5 fruit fly cellular contexts compared by ENCODE assay signal in the genomic region with DNA sequence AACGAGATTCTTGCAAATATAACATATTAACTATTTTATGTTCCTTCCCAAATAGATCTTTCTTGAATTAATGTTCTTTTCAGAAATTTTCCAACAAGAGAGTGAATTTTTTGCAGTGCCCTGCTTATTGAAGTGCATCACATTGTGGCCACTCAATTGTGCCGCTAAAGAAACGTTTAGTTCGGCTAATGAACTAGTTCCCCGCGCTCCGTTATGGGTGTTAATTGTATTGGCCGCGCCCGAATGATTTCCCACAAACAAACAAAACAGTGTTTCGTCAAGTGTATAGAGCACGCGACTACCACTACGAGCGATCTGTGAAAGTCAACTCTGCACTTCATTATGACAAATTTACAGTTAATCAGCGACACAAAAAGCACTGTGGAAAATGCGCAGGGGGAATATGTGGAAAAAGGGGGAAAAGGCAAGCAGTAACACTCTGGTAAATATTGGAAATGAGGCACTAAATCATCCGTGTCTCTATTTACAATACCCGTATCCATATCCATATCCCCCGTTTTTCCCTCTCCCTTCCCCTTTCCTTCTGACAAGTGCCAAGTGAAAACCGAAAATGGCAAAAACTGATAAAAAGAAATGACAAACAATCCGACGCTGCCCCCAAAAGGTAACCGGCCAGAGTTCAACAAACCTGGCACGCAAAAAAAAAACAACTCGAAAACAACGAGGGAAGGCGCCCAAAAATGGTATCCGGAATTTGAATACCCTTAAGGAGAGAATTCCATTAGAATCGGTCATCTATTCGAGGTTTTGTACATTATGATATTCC.
TF ChIP-seq lines count a peak whose summit lies in the region.

No protein-coding gene starts in this region.

- TF ChIP-seq CTCF in whole organism, embryonic (GFP tag; optimal IDR thresholded peaks at IDR 0.05; lab: Kevin White, UChicago): no peak

TF ChIP-seq in whole organism, adult, 20 proteins besides CTCF, POLR2A, EP300 and RAD21:
- TF ChIP-seq pad (GFP tag; optimal IDR thresholded peaks at IDR 0.05; lab: Kevin White, UChicago): peak; percentile 45
- peak; percentile 6 for TF ChIP-seq tj (GFP tag; optimal IDR thresholded peaks at IDR 0.05; lab: Kevin White, UChicago)
- TF ChIP-seq CG7101 (tag; optimal IDR thresholded peaks at IDR 0.05; lab: Kevin White, UChicago): no peak

TF ChIP-seq in whole organism, embryonic, 481 proteins besides CTCF, POLR2A, EP300 and RAD21:
- peak; percentile 18 for TF ChIP-seq Med (GFP tag; lab: Kevin White, UChicago)
- TF ChIP-seq Rfx (GFP tag; IDR thresholded peaks at IDR 0.05; lab: Robert Waterston, UW): 0 out of 2 replicates have a peak, but pooled peaks have one; percentile 11
- TF ChIP-seq CG32772 (GFP tag; IDR thresholded peaks at IDR 0.05; lab: Robert Waterston, UW): no peak
- TF ChIP-seq CG14860 (GFP tag; IDR thresholded peaks at IDR 0.05; lab: Robert Waterston, UW; ENCODE audit: partially characterized antibody): no peak
- no peak for TF ChIP-seq ab (GFP tag; optimal IDR thresholded peaks at IDR 0.05; lab: Kevin White, UChicago)
- TF ChIP-seq Asciz (GFP tag; optimal IDR thresholded peaks at IDR 0.05; lab: Kevin White, UChicago): peak; percentile 10
- 0 out of 2 replicates have a peak, but pooled peaks have one; percentile 5 for TF ChIP-seq CG6689 (GFP tag; IDR thresholded peaks at IDR 0.05; lab: Robert Waterston, UW)
- TF ChIP-seq CG6813 (GFP tag; optimal IDR thresholded peaks at IDR 0.05; lab: Kevin White, UChicago): peak; percentile 21
- no peak for TF ChIP-seq CG4424 (GFP tag; optimal IDR thresholded peaks at IDR 0.05; lab: Kevin White, UChicago)
- TF ChIP-seq ci (GFP tag; IDR thresholded peaks at IDR 0.05; lab: Robert Waterston, UW): 0 out of 3 replicates have a peak, but pooled peaks have one; percentile 12
- TF ChIP-seq kni (GFP tag; optimal IDR thresholded peaks at IDR 0.05; lab: Kevin White, UChicago): peak; percentile 56
- TF ChIP-seq CG12744 (GFP tag; optimal IDR thresholded peaks at IDR 0.05; lab: Kevin White, UChicago): no peak
- TF ChIP-seq CG15514 (GFP tag; optimal IDR thresholded peaks at IDR 0.05; lab: Kevin White, UChicago): peak; percentile 95
- peak; percentile 70 for TF ChIP-seq sens (GFP tag; lab: Kevin White, UChicago)
- no peak for TF ChIP-seq ttk (GFP tag; IDR thresholded peaks at IDR 0.05; lab: Robert Waterston, UW)
- TF ChIP-seq crol (GFP tag; IDR thresholded peaks at IDR 0.05; lab: Robert Waterston, UW): peak; percentile 43
TF ChIP-seq in whole organism, embryonic: peak in this region for 10.

TF ChIP-seq in whole organism, prepupa, 60 proteins besides CTCF, POLR2A, EP300 and RAD21 (continues in another document):
- no peak for TF ChIP-seq fd85E (GFP tag; optimal IDR thresholded peaks at IDR 0.05; lab: Kevin White, UChicago)
- no peak for TF ChIP-seq pdm3 (GFP tag; optimal IDR thresholded peaks at IDR 0.05; lab: Kevin White, UChicago)
- TF ChIP-seq CG3032 (tag; optimal IDR thresholded peaks at IDR 0.05; lab: Kevin White, UChicago): no peak
- no peak for TF ChIP-seq CG10669 (GFP tag; optimal IDR thresholded peaks at IDR 0.05; lab: Kevin White, UChicago)
- TF ChIP-seq Ets96B (tag; optimal IDR thresholded peaks at IDR 0.05; lab: Kevin White, UChicago): no peak
- no peak for TF ChIP-seq OdsH (GFP tag; optimal IDR thresholded peaks at IDR 0.05; lab: Kevin White, UChicago)
- no peak for TF ChIP-seq CG8319 (GFP tag; optimal IDR thresholded peaks at IDR 0.05; lab: Kevin White, UChicago)
- no peak for TF ChIP-seq acj6 (GFP tag; optimal IDR thresholded peaks at IDR 0.05; lab: Kevin White, UChicago)
- TF ChIP-seq Blimp-1 (GFP tag; optimal IDR thresholded peaks at IDR 0.05; lab: Kevin White, UChicago): no peak
- no peak for TF ChIP-seq CG10631 (GFP tag; optimal IDR thresholded peaks at IDR 0.05; lab: Kevin White, UChicago)
- no peak for TF ChIP-seq CG9139 (GFP tag; optimal IDR thresholded peaks at IDR 0.05; lab: Kevin White, UChicago)
- no peak for TF ChIP-seq Ets21C (GFP tag; optimal IDR thresholded peaks at IDR 0.05; lab: Kevin White, UChicago)
- no peak for TF ChIP-seq esn (GFP tag; optimal IDR thresholded peaks at IDR 0.05; lab: Kevin White, UChicago)
- TF ChIP-seq vri (GFP tag; optimal IDR thresholded peaks at IDR 0.05; lab: Kevin White, UChicago): no peak
- peak; percentile 5 for TF ChIP-seq Hr4 (GFP tag; optimal IDR thresholded peaks at IDR 0.05; lab: Kevin White, UChicago)
- TF ChIP-seq CG32006 (GFP tag; optimal IDR thresholded peaks at IDR 0.05; lab: Kevin White, UChicago): peak; percentile 5
- no peak for TF ChIP-seq CG6854 (GFP tag; optimal IDR thresholded peaks at IDR 0.05; lab: Kevin White, UChicago)
- peak in 1 of 2 experiments; percentile 4 for TF ChIP-seq ss (GFP tag; optimal IDR thresholded peaks at IDR 0.05; lab: Kevin White, UChicago)
- no peak for TF ChIP-seq achi (GFP tag; optimal IDR thresholded peaks at IDR 0.05; lab: Kevin White, UChicago)
- TF ChIP-seq svp (GFP tag; lab: Kevin White, UChicago): peak; percentile 49
- TF ChIP-seq CG6808 (GFP tag; optimal IDR thresholded peaks at IDR 0.05; lab: Kevin White, UChicago): no peak
- no peak for TF ChIP-seq eg (GFP tag; IDR thresholded peaks at IDR 0.05; lab: Robert Waterston, UW)

TF ChIP-seq in whole organism, pupa, 21 proteins besides CTCF, POLR2A, EP300 and RAD21:
- TF ChIP-seq CG32121 (GFP tag; IDR thresholded peaks at IDR 0.05; lab: Robert Waterston, UW): no peak
- peak; percentile 8; the same call in 1 of the 2 replicates for TF ChIP-seq Ets98B (GFP tag; IDR thresholded peaks at IDR 0.05; lab: Robert Waterston, UW)
- peak; percentile 60 for TF ChIP-seq EcR (GFP tag; optimal IDR thresholded peaks at IDR 0.05; lab: Kevin White, UChicago)
TF ChIP-seq in whole organism, pupa: peak in this region for 2.

TF ChIP-seq in whole organism, wandering third instar larva, 38 proteins besides CTCF, POLR2A, EP300 and RAD21:
- TF ChIP-seq Sp1 (GFP tag; optimal IDR thresholded peaks at IDR 0.05; lab: Kevin White, UChicago) (peak; percentile 61), CrebA (GFP tag; optimal IDR thresholded peaks at IDR 0.05; lab: Kevin White, UChicago; ENCODE audit: borderline replicate concordance) (no peak), h (GFP tag; optimal IDR thresholded peaks at IDR 0.05; lab: Kevin White, UChicago) (peak; percentile 8)
